Fruit fly (Drosophila melanogaster) whole organism, wandering third instar larva: ENCODE measurements around the gene Dys.

Experiments used
- CG32264 ChIP-seq: fragments of 200-800 bp; sonication (Bioruptor generic); optimal IDR thresholded peaks from 2 replicates; lab custom pipeline; 2016; ENCODE audit warnings: missing biosample characterization, missing genetic modification characterization
- CG9705 ChIP-seq: fragments of 200-800 bp; sonication (Bioruptor generic); optimal IDR thresholded peaks from 2 replicates; lab custom pipeline; 2018; ENCODE audit warnings: missing biosample characterization, mild to moderate bottlenecking, missing genetic modification characterization
- Dfd ChIP-seq: fragments of >200 bp; optimal IDR thresholded peaks from 2 replicates; lab custom pipeline; 2017; ENCODE audit warnings: missing biosample characterization, missing genetic modification characterization
- Dif ChIP-seq: fragments of 200-275, 200-300 bp; sonication (Bioruptor generic); optimal IDR thresholded peaks from 2 replicates; lab custom pipeline; 2018; ENCODE audit warnings: missing biosample characterization, missing genetic modification characterization; ENCODE audit not compliant: partially characterized antibody
- GATAd ChIP-seq: sonication (Bioruptor generic); optimal IDR thresholded peaks from 2 replicates; lab custom pipeline; 2016; ENCODE audit warnings: missing biosample characterization, missing genetic modification characterization
- Hr78 ChIP-seq: fragments of >200 bp; optimal IDR thresholded peaks from 2 replicates; lab custom pipeline; 2017; ENCODE audit warnings: missing biosample characterization, missing genetic modification characterization
- Jra ChIP-seq: sonication (Bioruptor generic); optimal IDR thresholded peaks from 2 replicates; lab custom pipeline; 2016; ENCODE audit warnings: missing biosample characterization, missing genetic modification characterization
- Mio ChIP-seq: sonication (Bioruptor generic); optimal IDR thresholded peaks from 2 replicates; lab custom pipeline; 2016; ENCODE audit warnings: missing biosample characterization, missing genetic modification characterization
- N ChIP-seq: fragments of >200 bp; optimal IDR thresholded peaks from 2 replicates; lab custom pipeline; 2018; ENCODE audit warnings: missing biosample characterization, missing external identifiers, missing genetic modification characterization
- OdsH ChIP-seq: fragments of 200-800 bp; sonication (Bioruptor generic); optimal IDR thresholded peaks from 2 replicates; lab custom pipeline; 2016; ENCODE audit warnings: missing biosample characterization, mild to moderate bottlenecking, missing genetic modification characterization
- Rel ChIP-seq, 2 experiments: fragments of 200-800 bp; sonication (Bioruptor generic) in 1 of 2; optimal IDR thresholded peaks; 2 replicates in 1 of 2; 3 replicates in 1 of 2; lab custom pipeline; 2016 to 2019; ENCODE audit warnings: mild to moderate bottlenecking in 2 of 2, missing biosample characterization in 2 of 2, missing genetic modification characterization in 2 of 2, moderate library complexity in 1 of 2
- Vsx2 ChIP-seq: fragments of 200-300, 225-300 bp; sonication (Bioruptor generic); optimal IDR thresholded peaks from 2 replicates; lab custom pipeline; 2018; ENCODE audit warnings: missing biosample characterization, missing genetic modification characterization; ENCODE audit not compliant: partially characterized antibody
- br ChIP-seq: fragments of 200-800 bp; sonication (Bioruptor generic); optimal IDR thresholded peaks from 2 replicates; lab custom pipeline; 2016; ENCODE audit warnings: missing biosample characterization, missing genetic modification characterization
- brk ChIP-seq: fragments of 200-800 bp; sonication (Bioruptor generic); optimal IDR thresholded peaks from 2 replicates; lab custom pipeline; 2016; ENCODE audit warnings: missing biosample characterization, mild to moderate bottlenecking, missing genetic modification characterization
- dl ChIP-seq, 2 experiments: fragments of 175-275, 200-275 bp in 1 of 2; fragments of 200-275 bp in 1 of 2; sonication (Bioruptor generic); optimal IDR thresholded peaks; lab custom pipeline; 2018; ENCODE audit warnings: mild to moderate bottlenecking in 2 of 2, missing biosample characterization in 2 of 2, missing genetic modification characterization in 2 of 2, moderate library complexity in 2 of 2; ENCODE audit not compliant: partially characterized antibody in 2 of 2, insufficient read depth in 1 of 2
- dsf ChIP-seq: sonication (Bioruptor generic); optimal IDR thresholded peaks from 2 replicates; lab custom pipeline; 2016; ENCODE audit warnings: missing biosample characterization, missing genetic modification characterization, borderline replicate concordance
- foxo ChIP-seq, 2 experiments: fragments of 200-800 bp; sonication (Bioruptor generic); optimal IDR thresholded peaks; 2 replicates in 1 of 2; 3 replicates in 1 of 2; lab custom pipeline; 2016 to 2017; ENCODE audit warnings: missing biosample characterization in 2 of 2, missing genetic modification characterization in 2 of 2
- h ChIP-seq: fragments of 200-800 bp; sonication (Bioruptor generic); optimal IDR thresholded peaks from 3 replicates; lab custom pipeline; 2016; ENCODE audit warnings: missing biosample characterization, mild to moderate bottlenecking, missing genetic modification characterization
- jim ChIP-seq: fragments of 175-275, 200-325 bp; sonication (Bioruptor generic); optimal IDR thresholded peaks from 2 replicates; lab custom pipeline; 2016; ENCODE audit warnings: missing biosample characterization, mild to moderate bottlenecking, missing genetic modification characterization
- lola ChIP-seq: fragments of >200 bp; optimal IDR thresholded peaks from 2 replicates; lab custom pipeline; 2017; ENCODE audit warnings: missing biosample characterization, missing genetic modification characterization
- pan ChIP-seq: fragments of >200 bp; optimal IDR thresholded peaks from 2 replicates; lab custom pipeline; 2017
- psq ChIP-seq: fragments of 200-800 bp; sonication (Bioruptor generic); optimal IDR thresholded peaks from 3 replicates; lab custom pipeline; 2017; ENCODE audit warnings: missing biosample characterization, mild to moderate bottlenecking, missing genetic modification characterization, moderate library complexity
- rgr ChIP-seq: fragments of 200-800 bp; sonication (Bioruptor generic); optimal IDR thresholded peaks from 3 replicates; lab custom pipeline; 2016; ENCODE audit warnings: missing biosample characterization, mild to moderate bottlenecking, missing genetic modification characterization
- sage ChIP-seq: fragments of 200-800 bp; sonication (Bioruptor generic); optimal IDR thresholded peaks from 2 replicates; lab custom pipeline; 2016; ENCODE audit warnings: missing biosample characterization, mild to moderate bottlenecking, missing genetic modification characterization
- sv ChIP-seq: fragments of 200-800 bp; sonication (Bioruptor generic); optimal IDR thresholded peaks from 3 replicates; lab custom pipeline; 2016; ENCODE audit warnings: missing biosample characterization, missing genetic modification characterization
- tai ChIP-seq: sonication (Bioruptor generic); optimal IDR thresholded peaks from 2 replicates; lab custom pipeline; 2016; ENCODE audit warnings: missing biosample characterization, missing genetic modification characterization
- woc ChIP-seq: sonication (Bioruptor generic); optimal IDR thresholded peaks from 2 replicates; lab custom pipeline; 2016; ENCODE audit warnings: missing biosample characterization, mild to moderate bottlenecking, missing genetic modification characterization

Dys gene

dm6 chr3R:19627792-19628522 lies 167.1 kb downstream of the Dys start:
- TF ChIP-seq GATAd (GFP tag; lab: Kevin White, UChicago) = no peak
- TF ChIP-seq pan (lab: Kevin White, UChicago) = peak; percentile 26

dm6 chr3R:19632685-19633116 lies 171.8 kb downstream of the Dys start, which contains the start of gene CG6231:
Gene CG6231, minus strand, starts transcription at chr3R:19632718.
- no peak for TF ChIP-seq jim (GFP tag; lab: Kevin White, UChicago)
- no peak for TF ChIP-seq Hr78
- no peak for TF ChIP-seq Jra (GFP tag; lab: Kevin White, UChicago)
- no peak for TF ChIP-seq CG9705
- TF ChIP-seq h (GFP tag; lab: Kevin White, UChicago) = peak; percentile 34
- peak; percentile 44 for TF ChIP-seq Vsx2 (GFP tag; lab: Kevin White, UChicago)
- TF ChIP-seq psq (GFP tag; lab: Kevin White, UChicago) = no peak
- no peak for TF ChIP-seq brk (GFP tag; lab: Kevin White, UChicago)
- TF ChIP-seq dl (GFP tag; optimal IDR thresholded peaks at IDR 0.05; lab: Kevin White, UChicago; ENCODE audit: insufficient read depth in 1 of 2, partially characterized antibody in 2 of 2) = peak; percentile 11 to 26
- no peak for TF ChIP-seq CG32264 (GFP tag; lab: Kevin White, UChicago)
- TF ChIP-seq lola = no peak
- no peak for TF ChIP-seq sv (GFP tag; lab: Kevin White, UChicago)
- TF ChIP-seq Dif (GFP tag; lab: Kevin White, UChicago) = peak; percentile 63
- TF ChIP-seq rgr (GFP tag; lab: Kevin White, UChicago) = no peak
- no peak for TF ChIP-seq sage (GFP tag; lab: Kevin White, UChicago)
- TF ChIP-seq Dfd (GFP tag; lab: Kevin White, UChicago) = no peak
- TF ChIP-seq foxo (GFP tag; optimal IDR thresholded peaks at IDR 0.05; lab: Kevin White, UChicago) = no peak
- TF ChIP-seq Rel (GFP tag; optimal IDR thresholded peaks at IDR 0.05; lab: Kevin White, UChicago) = no peak
- no peak for TF ChIP-seq Rel (tag; optimal IDR thresholded peaks at IDR 0.05; lab: Kevin White, UChicago)
- no peak for TF ChIP-seq tai (GFP tag; lab: Kevin White, UChicago)
- TF ChIP-seq pan (lab: Kevin White, UChicago) = no peak

DNA sequence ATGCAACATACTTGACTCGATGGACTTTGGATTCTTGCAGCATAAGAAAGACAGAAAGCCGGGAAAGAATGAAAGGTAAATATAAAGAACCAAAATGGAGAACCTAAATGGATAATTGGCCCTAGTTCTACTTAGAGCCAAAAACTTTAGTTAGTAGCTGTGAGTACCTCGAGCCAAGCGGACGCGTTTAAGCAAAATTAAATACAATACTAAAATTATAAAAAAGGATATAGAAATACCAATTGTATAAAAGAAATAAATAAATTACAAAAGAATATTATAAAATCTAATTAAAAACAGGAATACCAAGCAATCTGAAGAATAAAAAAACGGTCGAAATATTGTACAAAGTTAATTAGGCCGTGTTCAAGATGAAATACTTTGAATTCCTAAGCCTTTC lies 173.8 kb downstream of the Dys start, which contains the start of gene CG34138:
CG34138 (plus strand) TSS at position 301 of the 400 bp plus-strand sequence.
- TF ChIP-seq dsf (GFP tag; lab: Kevin White, UChicago) = no peak
- TF ChIP-seq br = no peak
- no peak for TF ChIP-seq OdsH (GFP tag; lab: Kevin White, UChicago)
- TF ChIP-seq h (GFP tag; lab: Kevin White, UChicago) = no peak

DNA sequence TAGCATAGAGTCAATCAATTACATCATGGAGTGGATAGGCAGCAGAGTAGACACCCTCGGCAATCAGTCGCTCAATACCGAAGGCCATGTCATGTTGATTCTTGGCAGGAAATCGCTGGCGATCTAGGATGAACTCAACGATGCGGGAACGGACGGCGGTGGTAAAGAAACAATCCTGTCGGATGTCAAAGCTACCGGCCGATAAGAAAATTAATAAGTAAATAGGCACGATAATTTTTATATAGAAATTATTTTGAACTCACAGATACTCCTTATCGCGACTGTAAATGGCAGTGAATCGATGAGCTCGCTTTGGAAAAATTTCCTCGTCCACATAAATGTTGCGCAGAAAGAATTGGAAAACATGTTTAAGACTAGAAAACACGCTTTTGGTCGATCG lies 177.1 kb downstream of the Dys start:
- TF ChIP-seq Jra (GFP tag; lab: Kevin White, UChicago) = no peak
- TF ChIP-seq, all 38 proteins: peak for 0

- TF ChIP-seq Jra (GFP tag; lab: Kevin White, UChicago) (no peak), Mio (no peak), woc (GFP tag; lab: Kevin White, UChicago) (no peak), brk (GFP tag; lab: Kevin White, UChicago) (no peak), pan (lab: Kevin White, UChicago) (no peak), N (GFP tag; lab: Kevin White, UChicago) (no peak), Rel (GFP tag; optimal IDR thresholded peaks at IDR 0.05; lab: Kevin White, UChicago) (no peak), Rel (tag; optimal IDR thresholded peaks at IDR 0.05; lab: Kevin White, UChicago) (peak; percentile 93), Vsx2 (GFP tag; lab: Kevin White, UChicago) (no peak), br (peak; percentile 30), dl (GFP tag; optimal IDR thresholded peaks at IDR 0.05; lab: Kevin White, UChicago; ENCODE audit: insufficient read depth in 1 of 2, partially characterized antibody in 2 of 2) (peak; percentile 54 to 55), tai (GFP tag; lab: Kevin White, UChicago) (no peak), Dif (GFP tag; lab: Kevin White, UChicago) (peak; percentile 12)
These were observed 180.2 kb downstream of the Dys start for dm6 chr3R:19641058-19641457.
